Worm (Caenorhabditis elegans): ENCODE measurements around the gene tag-151.

DNA sequence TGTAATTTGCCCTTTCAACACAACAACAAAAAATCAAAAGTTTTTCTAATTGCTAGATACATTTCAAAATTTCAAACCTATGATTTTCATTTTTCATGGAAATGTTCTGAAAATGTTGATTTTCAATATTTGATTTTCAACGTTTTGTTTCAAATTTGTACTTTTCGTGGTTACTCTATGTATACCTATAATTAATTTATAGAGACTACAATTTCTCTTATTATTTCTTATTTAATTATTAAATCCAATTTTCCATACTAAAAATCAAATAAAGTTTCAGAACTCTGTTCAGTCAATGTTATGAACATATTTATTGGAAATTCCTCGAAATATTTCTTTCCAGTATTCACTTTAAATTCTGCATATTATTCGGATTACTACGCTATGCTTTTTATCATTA, 23.1 kb upstream of the tag-151 start, which contains the start of gene sre-39:
- TF ChIP-seq dao-5 (tag; optimal IDR thresholded peaks at IDR 0.05) (no peak), him-1 (tag; optimal IDR thresholded peaks at IDR 0.05) (no peak)
